Worm (Caenorhabditis elegans) whole organism, late embryonic: ENCODE data around the gene C30H6.12.

Experiments
- T23F11.4 ChIP-seq: fragments of 200-800 bp; sonication (Bioruptor generic); optimal IDR thresholded peaks from 2 replicates; lab custom pipeline; 2018; ENCODE audit warnings: mild to moderate bottlenecking, missing genetic modification characterization, missing compliant biosample characterization
- ama-1 ChIP-seq: fragments of 150-350 bp; optimal IDR thresholded peaks from 2 replicates; lab custom pipeline; 2014
- dmd-4 ChIP-seq: sonication (generic microtip); optimal IDR thresholded peaks from 2 replicates; lab custom pipeline; 2016; ENCODE audit warnings: borderline replicate concordance, missing genetic modification characterization, missing compliant biosample characterization
- dve-1 ChIP-seq: sonication (generic microtip); optimal IDR thresholded peaks from 2 replicates; lab custom pipeline; 2017; ENCODE audit warnings: antibody characterized with exemption, mild to moderate bottlenecking, missing genetic modification characterization, missing compliant biosample characterization
- hlh-15 ChIP-seq: sonication (generic microtip); optimal IDR thresholded peaks from 2 replicates; lab custom pipeline; 2016; ENCODE audit warnings: missing genetic modification characterization, missing compliant biosample characterization
- lin-11 ChIP-seq: fragments of 200-800 bp; sonication (Bioruptor generic); optimal IDR thresholded peaks from 2 replicates; lab custom pipeline; 2018; ENCODE audit warnings: mild to moderate bottlenecking, missing genetic modification characterization, missing compliant biosample characterization
- pqm-1 ChIP-seq: sonication (generic microtip); optimal IDR thresholded peaks from 2 replicates; lab custom pipeline; 2016; ENCODE audit warnings: missing genetic modification characterization, missing compliant biosample characterization

- TF ChIP-seq lin-11 (tag; lab: Kevin White, UChicago) (no peak), hlh-15 (tag; lab: Kevin White, UChicago) (no peak), dve-1 (tag; lab: Kevin White, UChicago) (no peak), ama-1 (lab: Kevin White, UChicago) (no peak), T23F11.4 (GFP tag; lab: Kevin White, UChicago) (no peak), dmd-4 (tag; lab: Kevin White, UChicago) (no peak), pqm-1 (tag; lab: Kevin White, UChicago) (no peak)
Observed at ce11 chrIV:17399455-17399854, 16.3 kb downstream of the C30H6.12 start, which contains the start of gene T02D1.4.
